Worm (Caenorhabditis elegans): Measurements from ENCODE around the gene ndua-12.

- TF ChIP-seq mab-5 (tag; optimal IDR thresholded peaks at IDR 0.05) (no peak), nhr-237 (tag; optimal IDR thresholded peaks at IDR 0.05) (no peak), unc-62 (GFP tag; optimal IDR thresholded peaks at IDR 0.05) (no peak), mep-1 (tag; optimal IDR thresholded peaks at IDR 0.05) (no peak), nhr-12 (tag; optimal IDR thresholded peaks at IDR 0.05) (no peak), nhr-28 (tag; optimal IDR thresholded peaks at IDR 0.05) (no peak), lsy-2 (tag; optimal IDR thresholded peaks at IDR 0.05) (no peak), M03D4.4 (tag; optimal IDR thresholded peaks at IDR 0.05) (no peak), snpc-4 (tag; optimal IDR thresholded peaks at IDR 0.05) (no peak), tbx-8 (GFP tag; optimal IDR thresholded peaks at IDR 0.05) (no peak), pha-4 (tag; optimal IDR thresholded peaks at IDR 0.05) (no peak), ces-1 (GFP tag; optimal IDR thresholded peaks at IDR 0.05) (no peak), elt-1 (tag; optimal IDR thresholded peaks at IDR 0.05; ENCODE audit: borderline replicate concordance, insufficient read depth) (no peak)
These were observed 39.4 kb downstream of the ndua-12 start for ce11 chrIV:2680281-2680680.

Data from whole organism, mixed stage, embryonic.